Fruit fly (Drosophila melanogaster) whole organism, embryonic: ENCODE results near the gene Zif.

ENCODE experiments used
- Ada2b ChIP-seq: fragments of 200-800 bp; sonication (Bioruptor generic); IDR thresholded peaks from 2 replicates; pipeline ENCODE4 v1.3.6; 2022; ENCODE audit warnings: missing biosample characterization, missing genetic modification characterization
- B-H1 ChIP-seq: fragments of 200-800 bp; sonication (Bioruptor generic); IDR thresholded peaks from 3 replicates; pipeline ENCODE4 v1.3.6; 2022; ENCODE audit warnings: missing biosample characterization, missing genetic modification characterization
- CG10979 ChIP-seq: fragments of 200-800 bp; sonication (Bioruptor generic); optimal IDR thresholded peaks from 2 replicates; lab custom pipeline; 2018; ENCODE audit warnings: missing biosample characterization, mild to moderate bottlenecking, missing genetic modification characterization, moderate library complexity
- CG12155 ChIP-seq: fragments of 200-800 bp; sonication (Bioruptor generic); optimal IDR thresholded peaks from 3 replicates; lab custom pipeline; 2016; ENCODE audit warnings: missing biosample characterization, missing genetic modification characterization
- CG1233 ChIP-seq: fragments of 200-800 bp; sonication (Bioruptor generic); optimal IDR thresholded peaks from 4 replicates; lab custom pipeline; 2018; ENCODE audit warnings: missing biosample characterization, mild to moderate bottlenecking, missing genetic modification characterization
- CG12942 ChIP-seq: fragments of 200-800 bp; sonication (Bioruptor generic); optimal IDR thresholded peaks from 3 replicates; lab custom pipeline; 2016; ENCODE audit warnings: missing biosample characterization, missing genetic modification characterization
- CG1529 ChIP-seq: fragments of 200-800 bp; sonication (Bioruptor generic); optimal IDR thresholded peaks from 3 replicates; lab custom pipeline; 2018; ENCODE audit warnings: missing biosample characterization, missing genetic modification characterization
- CG16813 ChIP-seq: fragments of 200-800 bp; sonication (Bioruptor generic); IDR thresholded peaks from 3 replicates; pipeline ENCODE4 v1.3.6; 2022; ENCODE audit warnings: missing biosample characterization, missing genetic modification characterization; ENCODE audit not compliant: partially characterized antibody
- CG17186 ChIP-seq: fragments of 200-800 bp; sonication (Bioruptor generic); optimal IDR thresholded peaks from 3 replicates; lab custom pipeline; 2017; ENCODE audit warnings: missing biosample characterization, missing genetic modification reagents, missing genetic modification characterization
- CG17359 ChIP-seq: fragments of 200-800 bp; sonication (Bioruptor generic); optimal IDR thresholded peaks from 3 replicates; lab custom pipeline; 2018; ENCODE audit warnings: missing biosample characterization, mild to moderate bottlenecking, missing genetic modification characterization, moderate library complexity
- CG33557 ChIP-seq: fragments of 200-800 bp; sonication (Bioruptor generic); optimal IDR thresholded peaks from 2 replicates; lab custom pipeline; 2019; ENCODE audit warnings: missing biosample characterization, mild to moderate bottlenecking, missing genetic modification characterization, moderate library complexity
- CG34376 ChIP-seq: fragments of 200-800 bp; sonication (Bioruptor generic); optimal IDR thresholded peaks from 2 replicates; lab custom pipeline; 2018; ENCODE audit warnings: missing biosample characterization, mild to moderate bottlenecking, missing genetic modification characterization
- CG34422 ChIP-seq: fragments of 200-800 bp; sonication (Bioruptor generic); IDR thresholded peaks from 3 replicates; pipeline ENCODE4 v1.3.6; 2022; ENCODE audit warnings: missing biosample characterization, missing genetic modification characterization
- CG6654 ChIP-seq: fragments of 200-800 bp; sonication (Bioruptor generic); optimal IDR thresholded peaks from 2 replicates; lab custom pipeline; 2017; ENCODE audit warnings: missing biosample characterization, mild to moderate bottlenecking, missing genetic modification characterization
- CG7271 ChIP-seq: fragments of 200-800 bp; sonication (Bioruptor generic); optimal IDR thresholded peaks from 2 replicates; lab custom pipeline; 2018; ENCODE audit warnings: missing biosample characterization, mild to moderate bottlenecking, missing genetic modification characterization, moderate library complexity
- CG7963 ChIP-seq: fragments of 200-800 bp; sonication (Bioruptor generic); IDR thresholded peaks from 3 replicates; pipeline ENCODE4 v1.3.6; 2022; ENCODE audit warnings: missing biosample characterization, missing genetic modification characterization; ENCODE audit not compliant: partially characterized antibody
- CHES-1-like ChIP-seq: fragments of 200-800 bp; sonication (Bioruptor generic); optimal IDR thresholded peaks from 2 replicates; lab custom pipeline; 2016; ENCODE audit warnings: missing biosample characterization, missing genetic modification characterization
- D19A ChIP-seq: fragments of 200-800 bp; optimal IDR thresholded peaks from 3 replicates; lab custom pipeline; 2019; ENCODE audit warnings: missing biosample characterization, mild to moderate bottlenecking, missing genetic modification characterization, moderate library complexity
- Dad ChIP-seq: fragments of 200-800 bp; sonication (Bioruptor generic); optimal IDR thresholded peaks from 3 replicates; lab custom pipeline; 2016; ENCODE audit warnings: missing biosample characterization, missing genetic modification characterization
- E2f2 ChIP-seq: fragments of 200-800 bp; sonication (Bioruptor generic); IDR thresholded peaks from 2 replicates; pipeline ENCODE4 v1.3.6; 2022; ENCODE audit warnings: missing biosample characterization, missing genetic modification characterization
- ERR ChIP-seq: fragments of 200-800 bp; sonication (Bioruptor generic); optimal IDR thresholded peaks from 2 replicates; lab custom pipeline; 2016; ENCODE audit warnings: missing biosample characterization, missing genetic modification characterization
- Elba2 ChIP-seq: fragments of 200-800 bp; sonication (Bioruptor generic); optimal IDR thresholded peaks from 3 replicates; lab custom pipeline; 2016; ENCODE audit warnings: missing biosample characterization, missing genetic modification characterization
- Fer1 ChIP-seq: fragments of 200-800 bp; sonication (Bioruptor generic); optimal IDR thresholded peaks from 2 replicates; lab custom pipeline; 2017; ENCODE audit warnings: missing biosample characterization, mild to moderate bottlenecking, missing genetic modification characterization
- Fer3 ChIP-seq: fragments of 200-800 bp; sonication (Bioruptor generic); optimal IDR thresholded peaks from 2 replicates; lab custom pipeline; 2018; ENCODE audit warnings: missing biosample characterization, mild to moderate bottlenecking, missing genetic modification characterization, moderate library complexity
- H15 ChIP-seq: fragments of 200-800 bp; sonication (Bioruptor generic); IDR thresholded peaks from 3 replicates; pipeline ENCODE4 v1.3.6; 2022; ENCODE audit warnings: missing biosample characterization, missing genetic modification characterization
- Hr39 ChIP-seq: fragments of >200 bp; optimal IDR thresholded peaks from 2 replicates; lab custom pipeline; 2017
- Max ChIP-seq: fragments of 200-800 bp; sonication (Bioruptor generic); optimal IDR thresholded peaks from 2 replicates; lab custom pipeline; 2016; ENCODE audit warnings: missing biosample characterization, mild to moderate bottlenecking, missing genetic modification characterization
- Mrtf ChIP-seq: fragments of 200-800 bp; sonication (Bioruptor generic); IDR thresholded peaks from 3 replicates; pipeline ENCODE4 v1.3.6; 2022; ENCODE audit warnings: missing biosample characterization, missing genetic modification characterization
- Nf-YC ChIP-seq: fragments of 200-800 bp; optimal IDR thresholded peaks from 3 replicates; lab custom pipeline; 2019; ENCODE audit warnings: missing biosample characterization, mild to moderate bottlenecking, missing genetic modification characterization, moderate library complexity
- NfI ChIP-seq: fragments of 200-800 bp; sonication (Bioruptor generic); optimal IDR thresholded peaks from 3 replicates; lab custom pipeline; 2018; ENCODE audit warnings: missing biosample characterization, mild to moderate bottlenecking, missing genetic modification characterization, moderate library complexity
- PHDP ChIP-seq: fragments of 200-800 bp; sonication (Bioruptor generic); optimal IDR thresholded peaks from 3 replicates; lab custom pipeline; 2018; ENCODE audit warnings: missing biosample characterization, mild to moderate bottlenecking, missing genetic modification characterization, moderate library complexity
- Ravus ChIP-seq: fragments of 200-800 bp; sonication (Bioruptor generic); IDR thresholded peaks from 2 replicates; pipeline ENCODE4 v1.3.6; 2022; ENCODE audit warnings: missing biosample characterization, missing genetic modification characterization
- Scr ChIP-seq: fragments of 200-800 bp; sonication (Bioruptor generic); IDR thresholded peaks from 2 replicates; pipeline ENCODE4 v1.3.6; 2022; ENCODE audit warnings: missing biosample characterization, missing genetic modification characterization; ENCODE audit not compliant: partially characterized antibody
- az2 ChIP-seq: fragments of 200-800 bp; sonication (Bioruptor generic); optimal IDR thresholded peaks from 3 replicates; lab custom pipeline; 2016; ENCODE audit warnings: missing biosample characterization, missing genetic modification characterization
- bbx ChIP-seq: fragments of 200-800 bp; sonication (Bioruptor generic); IDR thresholded peaks from 2 replicates; pipeline ENCODE4 v1.3.6; 2022; ENCODE audit warnings: missing biosample characterization, missing genetic modification characterization; ENCODE audit not compliant: partially characterized antibody
- crol ChIP-seq: fragments of 200-800 bp; sonication (Bioruptor generic); IDR thresholded peaks from 2 replicates; pipeline ENCODE4 v1.3.6; 2022; ENCODE audit warnings: missing biosample characterization, missing genetic modification characterization
- fd3F ChIP-seq: fragments of 200-800 bp; sonication (Bioruptor generic); optimal IDR thresholded peaks from 2 replicates; lab custom pipeline; 2018; ENCODE audit warnings: missing biosample characterization, mild to moderate bottlenecking, missing genetic modification characterization, moderate library complexity
- inv ChIP-seq: fragments of 200-800 bp; sonication (Bioruptor generic); IDR thresholded peaks from 2 replicates; pipeline ENCODE4 v1.3.6; 2022; ENCODE audit warnings: missing biosample characterization, missing genetic modification characterization; ENCODE audit not compliant: partially characterized antibody
- jigr1 ChIP-seq: fragments of 200-800 bp; sonication (Bioruptor generic); IDR thresholded peaks from 3 replicates; pipeline ENCODE4 v1.3.6; 2022; ENCODE audit warnings: missing biosample characterization, missing genetic modification characterization
- ken ChIP-seq: fragments of 200-800 bp; sonication (Bioruptor generic); IDR thresholded peaks from 3 replicates; pipeline ENCODE4 v1.3.6; 2022; ENCODE audit warnings: missing biosample characterization, missing genetic modification characterization
- klu ChIP-seq: fragments of 200-800 bp; sonication (Bioruptor generic); IDR thresholded peaks from 2 replicates; pipeline ENCODE4 v1.3.6; 2022; ENCODE audit warnings: missing biosample characterization, missing genetic modification characterization
- lmd ChIP-seq: fragments of 200-800 bp; sonication (Bioruptor generic); IDR thresholded peaks from 2 replicates; pipeline ENCODE4 v1.3.6; 2022; ENCODE audit warnings: missing biosample characterization, missing genetic modification characterization
- mam ChIP-seq: fragments of 200-800 bp; sonication (Bioruptor generic); optimal IDR thresholded peaks from 3 replicates; lab custom pipeline; 2016; ENCODE audit warnings: missing biosample characterization, missing genetic modification characterization
- pfk ChIP-seq: fragments of 200-800 bp; sonication (Bioruptor generic); optimal IDR thresholded peaks from 2 replicates; lab custom pipeline; 2018; ENCODE audit warnings: missing biosample characterization, mild to moderate bottlenecking, missing genetic modification characterization, moderate library complexity
- phol ChIP-seq: fragments of 200-800 bp; sonication (Bioruptor generic); optimal IDR thresholded peaks from 3 replicates; lab custom pipeline; 2018; ENCODE audit warnings: missing biosample characterization, mild to moderate bottlenecking, missing genetic modification characterization, moderate library complexity
- stc ChIP-seq: fragments of 200-800 bp; sonication (Bioruptor generic); IDR thresholded peaks from 2 replicates; pipeline ENCODE4 v1.3.6; 2022; ENCODE audit warnings: missing biosample characterization, missing genetic modification characterization
- tin ChIP-seq: fragments of 200-800 bp; sonication (Bioruptor generic); optimal IDR thresholded peaks from 3 replicates; lab custom pipeline; 2016; ENCODE audit warnings: missing biosample characterization, missing genetic modification characterization
- tll ChIP-seq, 2 experiments: fragments of 200-800 bp in 1 of 2; fragments of >200 bp in 1 of 2; sonication (Bioruptor generic) in 1 of 2; optimal IDR thresholded peaks; 2 replicates each; lab custom pipeline; 2017 to 2019; ENCODE audit warnings: missing biosample characterization in 2 of 2, missing genetic modification characterization in 2 of 2, mild to moderate bottlenecking in 1 of 2, moderate library complexity in 1 of 2
- twi ChIP-seq: fragments of 200-800 bp; optimal IDR thresholded peaks from 2 replicates; lab custom pipeline; 2019; ENCODE audit warnings: missing biosample characterization, mild to moderate bottlenecking, missing genetic modification characterization, moderate library complexity
- vvl ChIP-seq: fragments of 200-800 bp; sonication (Bioruptor generic); IDR thresholded peaks from 2 replicates; pipeline ENCODE4 v1.3.6; 2022; ENCODE audit warnings: missing biosample characterization, missing genetic modification characterization

The Zif gene

DNA sequence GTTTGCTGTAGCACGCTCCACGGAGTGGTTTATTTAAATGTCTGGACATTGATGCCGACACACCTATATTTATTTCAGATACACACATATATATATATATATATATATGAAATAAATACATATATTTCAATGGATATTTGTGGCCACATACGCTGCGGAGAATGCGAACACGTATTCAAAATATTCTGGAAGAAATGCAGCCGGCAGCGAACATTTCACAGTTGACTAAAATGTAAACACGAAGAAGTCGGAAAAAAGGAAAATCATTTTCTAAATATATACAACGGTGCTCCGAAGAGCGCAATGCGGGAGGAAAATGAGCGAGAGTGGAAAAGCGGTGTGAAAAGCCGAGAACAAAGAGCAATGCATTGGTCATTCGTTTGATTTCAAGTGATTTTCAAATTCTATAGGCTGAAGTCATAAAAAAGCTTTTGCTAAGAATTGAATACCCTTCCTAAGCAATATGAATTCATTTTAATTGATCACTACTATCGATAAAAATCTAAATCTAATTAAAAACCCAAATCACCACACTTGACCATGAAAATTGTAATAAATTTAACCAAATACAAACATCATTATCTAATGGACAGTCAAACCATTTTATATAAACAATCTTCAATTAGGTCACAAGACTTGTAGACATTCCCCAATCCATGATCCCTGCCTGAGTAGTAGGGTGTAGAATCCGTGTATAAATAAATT is 10.9 kb downstream of the Zif start (continued):
- TF ChIP-seq CG10979 (tag; lab: Kevin White, UChicago) = peak; percentile 23
- no peak for TF ChIP-seq pfk (GFP tag; lab: Kevin White, UChicago)
- TF ChIP-seq B-H1 (GFP tag; lab: Robert Waterston, UW) = no peak
- peak; percentile 53 for TF ChIP-seq CG33557 (GFP tag; lab: Kevin White, UChicago)
- no peak for TF ChIP-seq bbx
- no peak for TF ChIP-seq vvl (GFP tag; lab: Robert Waterston, UW)
- no peak for TF ChIP-seq tll (GFP tag; optimal IDR thresholded peaks at IDR 0.05; lab: Kevin White, UChicago)
- no peak for TF ChIP-seq CG12155 (GFP tag; lab: Kevin White, UChicago)
- TF ChIP-seq crol (GFP tag; lab: Robert Waterston, UW) = no peak
- no peak for TF ChIP-seq CG1233 (GFP tag; lab: Kevin White, UChicago)
- no peak for TF ChIP-seq Elba2 (GFP tag; lab: Kevin White, UChicago)
- TF ChIP-seq az2 (GFP tag; lab: Kevin White, UChicago) = peak; percentile 44
- no peak for TF ChIP-seq H15
- TF ChIP-seq fd3F (GFP tag; lab: Kevin White, UChicago) = no peak
- TF ChIP-seq phol (tag; lab: Kevin White, UChicago) = peak; percentile 69
- TF ChIP-seq Max (GFP tag; lab: Kevin White, UChicago) = no peak
- peak; percentile 61 for TF ChIP-seq NfI (GFP tag; lab: Kevin White, UChicago)
- TF ChIP-seq Dad = no peak
- peak; percentile 52 for TF ChIP-seq twi (tag; lab: Kevin White, UChicago)
- no peak for TF ChIP-seq CG17186 (GFP tag; lab: Kevin White, UChicago)
- no peak for TF ChIP-seq Mrtf (GFP tag; lab: Robert Waterston, UW)
- no peak for TF ChIP-seq inv
- no peak for TF ChIP-seq CHES-1-like (GFP tag; lab: Kevin White, UChicago)
- no peak for TF ChIP-seq ken (GFP tag; lab: Robert Waterston, UW)
- no peak for TF ChIP-seq CG16813 (GFP tag; lab: Robert Waterston, UW)
- no peak for TF ChIP-seq CG34422 (GFP tag; lab: Robert Waterston, UW)
- no peak for TF ChIP-seq CG6654 (GFP tag; lab: Kevin White, UChicago)
- no peak for TF ChIP-seq mam (GFP tag; lab: Kevin White, UChicago)
- TF ChIP-seq CG34376 (GFP tag; lab: Kevin White, UChicago) = no peak
- TF ChIP-seq Ada2b (GFP tag; lab: Robert Waterston, UW) = no peak
- peak; percentile 51 for TF ChIP-seq CG17359 (tag; lab: Kevin White, UChicago)
- TF ChIP-seq CG1529 = peak; percentile 66
- TF ChIP-seq D19A = peak; percentile 59
- TF ChIP-seq jigr1 = no peak
- TF ChIP-seq Scr = no peak
- no peak for TF ChIP-seq CG7271
- TF ChIP-seq PHDP (tag; lab: Kevin White, UChicago) = peak; percentile 67
- TF ChIP-seq Fer1 (GFP tag; lab: Kevin White, UChicago) = no peak
- TF ChIP-seq Fer3 (tag; lab: Kevin White, UChicago) = peak; percentile 11
- peak; percentile 41; the same call in 1 of the 2 replicates for TF ChIP-seq E2f2
- TF ChIP-seq stc = no peak
- no peak for TF ChIP-seq CG7963 (GFP tag; lab: Robert Waterston, UW)
- TF ChIP-seq tin (GFP tag; lab: Kevin White, UChicago) = no peak
- peak; percentile 35 for TF ChIP-seq lmd (GFP tag; lab: Robert Waterston, UW)
- no peak for TF ChIP-seq klu (GFP tag; lab: Robert Waterston, UW)
- no peak for TF ChIP-seq CG12942 (GFP tag; lab: Kevin White, UChicago)
- no peak for TF ChIP-seq ERR (GFP tag; lab: Kevin White, UChicago)
- no peak for TF ChIP-seq Ravus
- TF ChIP-seq Nf-YC (tag; lab: Kevin White, UChicago) = no peak
- TF ChIP-seq Hr39 (lab: Kevin White, UChicago) = no peak
